Worm (Caenorhabditis elegans) whole organism, L4 larva: ENCODE data around the gene K09F5.4.
A peak's percentile ranks its signal among the peaks of the same experiment; 100 is the strongest.

Source experiments
- F10B5.3 ChIP-seq: sonication (generic microtip); optimal IDR thresholded peaks from 2 replicates; lab custom pipeline; 2016; ENCODE audit warnings: mild to moderate bottlenecking, missing genetic modification characterization, missing compliant biosample characterization
- F26F4.8 ChIP-seq: fragments of 200-800 bp; sonication (Bioruptor generic); conservative IDR thresholded peaks from 2 replicates; pipeline ENCODE4 v1.3.6; 2022; ENCODE audit warnings: missing genetic modification characterization, missing compliant biosample characterization
- F37D6.2 ChIP-seq: sonication (generic microtip); optimal IDR thresholded peaks from 2 replicates; lab custom pipeline; 2016; ENCODE audit warnings: mild to moderate bottlenecking, missing genetic modification characterization, missing compliant biosample characterization
- T20F7.1 ChIP-seq: fragments of 200-800 bp; sonication (Bioruptor generic); optimal IDR thresholded peaks from 2 replicates; lab custom pipeline; 2018; ENCODE audit warnings: mild to moderate bottlenecking, missing genetic modification characterization, missing compliant biosample characterization
- T26A8.4 ChIP-seq: fragments of 200-800 bp; sonication (Bioruptor generic); IDR thresholded peaks from 2 replicates; pipeline ENCODE4 v1.3.6; 2022; ENCODE audit warnings: missing genetic modification characterization, missing compliant biosample characterization
- Y48G9A.11 ChIP-seq: fragments of 200-800 bp; sonication (Bioruptor generic); IDR thresholded peaks from 2 replicates; pipeline ENCODE4 v1.3.6; 2022; ENCODE audit warnings: missing genetic modification reagents, missing genetic modification characterization, missing compliant biosample characterization
- Y5F2A.4 ChIP-seq: fragments of 200-800 bp; sonication (Bioruptor generic); optimal IDR thresholded peaks from 2 replicates; lab custom pipeline; 2018; ENCODE audit warnings: mild to moderate bottlenecking, missing genetic modification characterization, missing compliant biosample characterization
- ZK337.2 ChIP-seq: fragments of 200-800 bp; sonication (Bioruptor generic); IDR thresholded peaks from 2 replicates; pipeline ENCODE4 v1.3.6; 2022; ENCODE audit warnings: missing genetic modification reagents, missing genetic modification characterization, missing compliant biosample characterization
- arid-1 ChIP-seq: fragments of 200-800 bp; sonication (Bioruptor generic); conservative IDR thresholded peaks from 2 replicates; pipeline ENCODE4 v1.3.6; 2022; ENCODE audit warnings: missing genetic modification reagents, missing genetic modification characterization, missing compliant biosample characterization
- ceh-28 ChIP-seq: fragments of 150-350 bp; optimal IDR thresholded peaks from 2 replicates; lab custom pipeline; 2014; ENCODE audit warnings: missing biosample characterization, missing genetic modification reagents, missing genetic modification characterization
- ceh-32 ChIP-seq: sonication (generic microtip); optimal IDR thresholded peaks from 2 replicates; lab custom pipeline; 2016; ENCODE audit warnings: mild to moderate bottlenecking, missing genetic modification characterization, missing compliant biosample characterization; ENCODE audit not compliant: poor library complexity
- ceh-62 ChIP-seq: sonication (generic microtip); optimal IDR thresholded peaks from 2 replicates; lab custom pipeline; 2017; ENCODE audit warnings: missing biosample characterization, missing genetic modification characterization
- ceh-82 ChIP-seq: sonication (generic microtip); optimal IDR thresholded peaks from 2 replicates; lab custom pipeline; 2017; ENCODE audit warnings: missing biosample characterization, missing genetic modification characterization
- ctbp-1 ChIP-seq: fragments of 200-800 bp; sonication (Bioruptor generic); IDR thresholded peaks from 2 replicates; pipeline ENCODE4 v1.3.6; 2022; ENCODE audit warnings: missing genetic modification reagents, missing genetic modification characterization, missing compliant biosample characterization
- daf-16 ChIP-seq, 3 experiments: sonication (generic microtip); optimal IDR thresholded peaks; 2 replicates each; lab custom pipeline; 2016 to 2017; ENCODE audit warnings: missing genetic modification characterization in 3 of 3, missing genetic modification reagents in 3 of 3, mild to moderate bottlenecking in 2 of 3, missing compliant biosample characterization in 2 of 3, missing biosample characterization in 1 of 3, moderate library complexity in 1 of 3
- dmd-6 ChIP-seq: fragments of 200-800 bp; sonication (Bioruptor generic); IDR thresholded peaks from 2 replicates; pipeline ENCODE4 v1.3.6; 2022; ENCODE audit warnings: missing genetic modification reagents, missing genetic modification characterization, missing compliant biosample characterization
- dmd-8 ChIP-seq: fragments of 200-800 bp; sonication (Bioruptor generic); IDR thresholded peaks from 2 replicates; pipeline ENCODE4 v1.3.6; 2022; ENCODE audit warnings: missing genetic modification characterization, missing compliant biosample characterization
- dmd-9 ChIP-seq: fragments of 200-800 bp; sonication (Bioruptor generic); IDR thresholded peaks from 2 replicates; pipeline ENCODE4 v1.3.6; 2022; ENCODE audit warnings: missing genetic modification reagents, missing genetic modification characterization, missing compliant biosample characterization
- dve-1 ChIP-seq: sonication (generic microtip); optimal IDR thresholded peaks from 2 replicates; lab custom pipeline; 2017; ENCODE audit warnings: antibody characterized with exemption, mild to moderate bottlenecking, missing genetic modification characterization, missing compliant biosample characterization; ENCODE audit not compliant: insufficient read depth
- egl-43 ChIP-seq: fragments of 200-800 bp; sonication (Bioruptor generic); IDR thresholded peaks from 2 replicates; pipeline ENCODE4 v1.3.6; 2022; ENCODE audit warnings: missing genetic modification reagents, missing genetic modification characterization, missing compliant biosample characterization
- fkh-10 ChIP-seq: fragments of 150-350 bp; optimal IDR thresholded peaks from 2 replicates; lab custom pipeline; 2014; ENCODE audit warnings: missing biosample characterization, missing genetic modification reagents, missing genetic modification characterization
- gei-8 ChIP-seq: fragments of 200-800 bp; sonication (Bioruptor generic); optimal IDR thresholded peaks from 2 replicates; lab custom pipeline; 2018; ENCODE audit warnings: mild to moderate bottlenecking, missing genetic modification characterization, missing compliant biosample characterization
- hlh-11 ChIP-seq: fragments of 200-800 bp; sonication (Bioruptor generic); optimal IDR thresholded peaks from 2 replicates; lab custom pipeline; 2018; ENCODE audit warnings: mild to moderate bottlenecking, missing genetic modification characterization, missing compliant biosample characterization
- hlh-30 ChIP-seq: sonication (generic microtip); optimal IDR thresholded peaks from 2 replicates; lab custom pipeline; 2017; ENCODE audit warnings: antibody characterized with exemption, mild to moderate bottlenecking, missing genetic modification characterization, missing compliant biosample characterization; ENCODE audit not compliant: insufficient read depth
- hmg-1.1 ChIP-seq: fragments of 200-800 bp; sonication (Bioruptor generic); IDR thresholded peaks from 2 replicates; pipeline ENCODE4 v1.3.6; 2022; ENCODE audit warnings: missing genetic modification reagents, missing genetic modification characterization, missing compliant biosample characterization
- lim-7 ChIP-seq: fragments of 200-800 bp; sonication (Bioruptor generic); IDR thresholded peaks from 2 replicates; pipeline ENCODE4 v1.3.6; 2022; ENCODE audit warnings: missing genetic modification characterization, missing compliant biosample characterization
- lin-39 ChIP-seq: fragments of 150-350 bp; optimal IDR thresholded peaks from 2 replicates; lab custom pipeline; 2014; ENCODE audit warnings: missing biosample characterization, missing genetic modification reagents, missing genetic modification characterization
- lsy-2 ChIP-seq, 2 experiments: fragments of 150-350 bp in 1 of 2; sonication (generic microtip) in 1 of 2; optimal IDR thresholded peaks; 2 replicates each; lab custom pipeline; 2014 to 2017; ENCODE audit warnings: missing biosample characterization in 2 of 2, missing genetic modification characterization in 2 of 2
- mdl-1 ChIP-seq, 2 experiments: fragments of 150-350 bp in 1 of 2; sonication (generic microtip) in 1 of 2; optimal IDR thresholded peaks; 2 replicates each; lab custom pipeline; 2014 to 2017; ENCODE audit warnings: missing biosample characterization in 2 of 2, missing genetic modification characterization in 2 of 2
- mep-1 ChIP-seq: fragments of 150-350 bp; sonication (generic microtip); optimal IDR thresholded peaks from 3 replicates; lab custom pipeline; 2014; ENCODE audit warnings: missing biosample characterization, missing genetic modification characterization
- mes-2 ChIP-seq: sonication (generic microtip); optimal IDR thresholded peaks from 2 replicates; lab custom pipeline; 2016; ENCODE audit warnings: missing genotype, mild to moderate bottlenecking, missing genetic modification characterization, missing compliant biosample characterization; ENCODE audit not compliant: poor library complexity, severe bottlenecking
- mxl-3 ChIP-seq: fragments of 200-800 bp; sonication (Bioruptor generic); optimal IDR thresholded peaks from 2 replicates; lab custom pipeline; 2018; ENCODE audit warnings: mild to moderate bottlenecking, missing genetic modification characterization, missing compliant biosample characterization
- nhr-111 ChIP-seq: fragments of 200-800 bp; sonication (Bioruptor generic); optimal IDR thresholded peaks from 2 replicates; lab custom pipeline; 2018; ENCODE audit warnings: mild to moderate bottlenecking, missing genetic modification characterization, missing compliant biosample characterization
- pha-4 ChIP-seq, 2 experiments: fragments of 150-350 bp in 1 of 2; fragments of 200-800 bp in 1 of 2; sonication (Bioruptor generic) in 1 of 2; IDR thresholded peaks in 1 of 2; optimal IDR thresholded peaks in 1 of 2; 2 replicates each; pipeline versions ENCODE4 v1.3.6 to Lab custom; 2014 to 2022; ENCODE audit warnings: missing genetic modification characterization in 2 of 2, missing genetic modification reagents in 2 of 2, missing biosample characterization in 1 of 2, missing compliant biosample characterization in 1 of 2
- snpc-1.2 ChIP-seq: fragments of 200-800 bp; sonication (Bioruptor generic); IDR thresholded peaks from 2 replicates; pipeline ENCODE4 v1.3.6; 2022; ENCODE audit warnings: missing genetic modification reagents, missing genetic modification characterization, missing compliant biosample characterization
- tag-97 ChIP-seq: fragments of 200-800 bp; sonication (Bioruptor generic); IDR thresholded peaks from 2 replicates; pipeline ENCODE4 v1.3.6; 2022; ENCODE audit warnings: missing genetic modification characterization, missing compliant biosample characterization
- unc-62 ChIP-seq, 3 experiments: fragments of 150-350 bp in 1 of 3; sonication (generic microtip); optimal IDR thresholded peaks in 2 of 3; peaks in 1 of 3; 1 replicate in 1 of 3; 2 replicates in 2 of 3; lab custom pipeline; 2014 to 2017; ENCODE audit warnings: missing biosample characterization in 3 of 3, missing genetic modification characterization in 3 of 3, missing genetic modification reagents in 3 of 3, missing genotype in 1 of 3
- vab-7 ChIP-seq: fragments of 200-800 bp; sonication (Bioruptor generic); IDR thresholded peaks from 2 replicates; pipeline ENCODE4 v1.3.6; 2022; ENCODE audit warnings: missing genetic modification reagents, missing genetic modification characterization, missing compliant biosample characterization
- zfp-2 ChIP-seq: sonication (generic microtip); optimal IDR thresholded peaks from 2 replicates; lab custom pipeline; 2016; ENCODE audit warnings: mild to moderate bottlenecking, missing genetic modification characterization, missing compliant biosample characterization
- zip-11 ChIP-seq: fragments of 200-800 bp; sonication (Bioruptor generic); IDR thresholded peaks from 2 replicates; pipeline ENCODE4 v1.3.6; 2022; ENCODE audit warnings: missing genetic modification characterization, missing compliant biosample characterization

The K09F5.4 gene

ce11 chrX:7681965-7682946, 28.3 kb downstream of the K09F5.4 start, which contains the start of gene unc-18:
unc-18 (plus strand) TSS chrX:7682896.
- TF ChIP-seq lin-39 (tag; lab: Kevin White, UChicago) (peak; percentile 50), mxl-3 (no peak), ctbp-1 (GFP tag; lab: Robert Waterston, UW) (0 out of 2 replicates have a peak, but pooled peaks have one; percentile 42), zfp-2 (tag; lab: Kevin White, UChicago) (no peak), lsy-2 (tag; optimal IDR thresholded peaks at IDR 0.05; lab: Kevin White, UChicago) (peak in 1 of 2 experiments; percentile 34), nhr-111 (GFP tag; lab: Kevin White, UChicago) (no peak), daf-16 (GFP tag; optimal IDR thresholded peaks at IDR 0.05; lab: Kevin White, UChicago) (no peak), daf-16 (tag; optimal IDR thresholded peaks at IDR 0.05; lab: Kevin White, UChicago) (peak; percentile 82), ceh-28 (tag; lab: Kevin White, UChicago) (peak; percentile 76), ceh-62 (tag; lab: Kevin White, UChicago) (no peak), mes-2 (tag; lab: Kevin White, UChicago) (peak; percentile 57), fkh-10 (peak; percentile 91), hlh-30 (peak; percentile 65), mep-1 (peak; percentile 58), mdl-1 (tag; optimal IDR thresholded peaks at IDR 0.05; lab: Kevin White, UChicago) (peak in 1 of 2 experiments; percentile 12), F37D6.2 (tag; lab: Kevin White, UChicago) (peak; percentile 54), pha-4 (GFP tag; IDR thresholded peaks at IDR 0.05; lab: Robert Waterston, UW) (no peak), pha-4 (tag; optimal IDR thresholded peaks at IDR 0.05; lab: Kevin White, UChicago) (no peak), hmg-1.1 (GFP tag; lab: Robert Waterston, UW) (peak; percentile 23; the same call in 1 of the 2 replicates), hlh-11 (peak; percentile 3), egl-43 (GFP tag; lab: Robert Waterston, UW) (no peak), unc-62 (GFP tag; optimal IDR thresholded peaks at IDR 0.05 in 1 of 2; lab: Kevin White, UChicago) (peak in 1 of 2 experiments; percentile 99), unc-62 (tag; optimal IDR thresholded peaks at IDR 0.05; lab: Kevin White, UChicago) (no peak), F10B5.3 (tag; lab: Kevin White, UChicago) (no peak)
- TF ChIP-seq, all 104 proteins: peak for 14

- no peak for TF ChIP-seq ZK337.2 (GFP tag; lab: Robert Waterston, UW)
- TF ChIP-seq ceh-62 (tag; lab: Kevin White, UChicago): no peak
- TF ChIP-seq F26F4.8 (GFP tag; lab: Robert Waterston, UW): 0 out of 2 replicates have a peak, but pooled peaks have one; percentile 6
- TF ChIP-seq egl-43 (GFP tag; lab: Robert Waterston, UW): 0 out of 2 replicates have a peak, but pooled peaks have one; percentile 49
- TF ChIP-seq arid-1 (GFP tag; lab: Robert Waterston, UW): peak; percentile 75
- peak; percentile 50 for TF ChIP-seq mes-2 (tag; lab: Kevin White, UChicago)
- 0 out of 2 replicates have a peak, but pooled peaks have one; percentile 64 for TF ChIP-seq dmd-8
- TF ChIP-seq ceh-32 (tag; lab: Kevin White, UChicago): no peak
- peak; percentile 44 for TF ChIP-seq T20F7.1
- TF ChIP-seq dmd-9 (GFP tag; lab: Robert Waterston, UW): 0 out of 2 replicates have a peak, but pooled peaks have one; percentile 16
- TF ChIP-seq Y5F2A.4: no peak
- TF ChIP-seq dmd-6 (GFP tag; lab: Robert Waterston, UW): peak; percentile 48
- peak; percentile 62 for TF ChIP-seq lim-7
- no peak for TF ChIP-seq tag-97 (GFP tag; lab: Robert Waterston, UW)
- peak; percentile 76 for TF ChIP-seq vab-7 (GFP tag; lab: Robert Waterston, UW)
- peak; percentile 55; the same call in 1 of the 2 replicates for TF ChIP-seq ctbp-1 (GFP tag; lab: Robert Waterston, UW)
- no peak for TF ChIP-seq ceh-82 (tag; lab: Kevin White, UChicago)
- TF ChIP-seq snpc-1.2 (GFP tag; lab: Robert Waterston, UW): peak; percentile 70
- TF ChIP-seq mep-1: no peak
- peak in 1 of 2 experiments; percentile 72 for TF ChIP-seq unc-62 (GFP tag; optimal IDR thresholded peaks at IDR 0.05 in 1 of 2; lab: Kevin White, UChicago)
- TF ChIP-seq unc-62 (tag; optimal IDR thresholded peaks at IDR 0.05; lab: Kevin White, UChicago): no peak
- no peak for TF ChIP-seq Y48G9A.11 (GFP tag; lab: Robert Waterston, UW)
- TF ChIP-seq gei-8 (GFP tag; lab: Kevin White, UChicago): peak; percentile 33
- peak; percentile 38 for TF ChIP-seq dve-1
- TF ChIP-seq zip-11 (GFP tag; lab: Robert Waterston, UW): no peak
- 0 out of 2 replicates have a peak, but pooled peaks have one; percentile 37 for TF ChIP-seq T26A8.4 (GFP tag; lab: Robert Waterston, UW)
Observed at ce11 chrX:7680545-7681330, 29.8 kb downstream of the K09F5.4 start, which contains the start of gene stn-2. stn-2 (minus strand) TSS chrX:7680619.
